Worm (Caenorhabditis elegans) whole organism, L4/young adult: Measurements from ENCODE around the gene F41F3.9.

Experiments used
- W03F9.2 ChIP-seq: fragments of 150-350 bp; optimal IDR thresholded peaks from 2 replicates; lab custom pipeline; 2014; ENCODE audit warnings: missing biosample characterization, missing genetic modification characterization
- dao-5 ChIP-seq: sonication (generic microtip); optimal IDR thresholded peaks from 2 replicates; lab custom pipeline; 2016; ENCODE audit warnings: missing genotype, missing genetic modification characterization, moderate library complexity, missing compliant biosample characterization
- him-1 ChIP-seq: sonication (generic microtip); optimal IDR thresholded peaks from 2 replicates; lab custom pipeline; 2016; ENCODE audit warnings: missing genotype, missing genetic modification reagents, missing genetic modification characterization, missing compliant biosample characterization

- TF ChIP-seq dao-5 (tag; lab: Kevin White, UChicago) (no peak), him-1 (tag; lab: Kevin White, UChicago) (no peak), W03F9.2 (tag; lab: Kevin White, UChicago) (no peak)
Observed at ce11 chrV:4665651-4666050, 10.4 kb downstream of the F41F3.9 start, which contains the start of gene srx-73.
